Worm (Caenorhabditis elegans): ENCODE measurements around the gene best-5.

DNA sequence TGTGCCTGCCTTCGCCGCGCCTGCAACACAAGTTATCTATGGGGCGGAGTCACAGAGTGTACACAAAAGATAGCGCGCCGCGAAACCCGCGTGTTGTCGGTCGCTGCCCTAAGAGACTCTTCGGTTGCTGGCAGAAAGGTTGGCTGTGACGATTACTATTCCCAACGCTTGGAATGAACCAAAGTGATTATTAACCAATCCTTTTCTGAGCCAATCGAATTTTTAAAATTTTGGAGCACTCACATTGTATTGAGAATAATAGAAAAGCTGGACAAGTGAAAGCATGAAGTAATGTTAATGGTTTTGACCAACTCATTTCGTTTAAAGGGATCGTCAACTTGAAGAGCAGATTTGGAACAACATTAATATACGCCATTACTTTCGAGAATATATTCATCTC is 27.2 kb upstream of the best-5 start:
- TF ChIP-seq W03F9.2 (tag; optimal IDR thresholded peaks at IDR 0.05) (peak; percentile 32), him-1 (tag; optimal IDR thresholded peaks at IDR 0.05) (no peak), dao-5 (tag; optimal IDR thresholded peaks at IDR 0.05) (peak; percentile 32)
